Worm (Caenorhabditis elegans): Measurements from ENCODE around the gene plc-2.

ce11 chrV:15162697-15163096 is 29.7 kb upstream of the plc-2 start, which contains the start of gene srz-11:
- TF ChIP-seq aly-2 (tag; optimal IDR thresholded peaks at IDR 0.05) (no peak), ztf-11 (tag; optimal IDR thresholded peaks at IDR 0.05) (no peak), nhr-237 (tag; optimal IDR thresholded peaks at IDR 0.05) (no peak), skn-1 (tag; optimal IDR thresholded peaks at IDR 0.05) (no peak), madf-9 (GFP tag; conservative IDR thresholded peaks at IDR 0.05) (no peak), lin-15B (tag; optimal IDR thresholded peaks at IDR 0.05) (no peak), pqm-1 (tag; optimal IDR thresholded peaks at IDR 0.05) (no peak)

Measured in whole organism, L4 larva.